Worm (Caenorhabditis elegans) whole organism, mixed stage, embryonic: ENCODE data around the gene cyk-7.

Experiments used
- M03D4.4 ChIP-seq: sonication (generic microtip); optimal IDR thresholded peaks from 2 replicates; lab custom pipeline; 2017; ENCODE audit warnings: mild to moderate bottlenecking, missing genetic modification characterization, missing compliant biosample characterization
- bed-3 ChIP-seq: fragments of 200-800 bp; sonication (Bioruptor generic); optimal IDR thresholded peaks from 3 replicates; lab custom pipeline; 2018; ENCODE audit warnings: mild to moderate bottlenecking, missing genetic modification characterization, moderate library complexity, missing compliant biosample characterization
- blmp-1 ChIP-seq: fragments of 150-350 bp; optimal IDR thresholded peaks from 2 replicates; lab custom pipeline; 2014; ENCODE audit warnings: missing biosample characterization, missing genetic modification characterization
- ceh-39 ChIP-seq: fragments of 150-350 bp; optimal IDR thresholded peaks from 2 replicates; lab custom pipeline; 2014; ENCODE audit warnings: missing biosample characterization, missing genetic modification characterization
- ceh-43 ChIP-seq: fragments of 200-800 bp; sonication (Bioruptor generic); optimal IDR thresholded peaks from 2 replicates; lab custom pipeline; 2018; ENCODE audit warnings: mild to moderate bottlenecking, missing genetic modification characterization, moderate library complexity, missing compliant biosample characterization
- ces-1 ChIP-seq: fragments of 150-350 bp; optimal IDR thresholded peaks from 2 replicates; lab custom pipeline; 2014; ENCODE audit warnings: missing biosample characterization, missing genetic modification reagents, missing genetic modification characterization
- cnd-1 ChIP-seq: fragments of 200-800 bp; sonication (Bioruptor generic); optimal IDR thresholded peaks from 2 replicates; lab custom pipeline; 2018; ENCODE audit warnings: mild to moderate bottlenecking, missing genetic modification characterization, missing compliant biosample characterization
- drap-1 ChIP-seq: fragments of 200-800 bp; sonication (Bioruptor generic); optimal IDR thresholded peaks from 3 replicates; lab custom pipeline; 2018; ENCODE audit warnings: mild to moderate bottlenecking, missing genetic modification characterization, missing compliant biosample characterization
- elt-1 ChIP-seq: sonication (generic microtip); optimal IDR thresholded peaks from 2 replicates; lab custom pipeline; 2017; ENCODE audit warnings: missing genetic modification characterization, mild to moderate bottlenecking, missing compliant biosample characterization, antibody characterized with exemption, moderate library complexity, borderline replicate concordance; ENCODE audit not compliant: insufficient read depth
- elt-3 ChIP-seq: fragments of 150-350 bp; optimal IDR thresholded peaks from 2 replicates; lab custom pipeline; 2014; ENCODE audit warnings: missing biosample characterization, missing genetic modification characterization
- ham-2 ChIP-seq: fragments of 200-800 bp; sonication (Bioruptor generic); optimal IDR thresholded peaks from 2 replicates; lab custom pipeline; 2018; ENCODE audit warnings: mild to moderate bottlenecking, missing genetic modification characterization, missing compliant biosample characterization
- hlh-1 ChIP-seq: fragments of 150-350 bp; optimal IDR thresholded peaks from 2 replicates; lab custom pipeline; 2014; ENCODE audit warnings: missing biosample characterization, missing genetic modification reagents, missing genetic modification characterization
- lin-13 ChIP-seq: fragments of 150-350 bp; optimal IDR thresholded peaks from 2 replicates; lab custom pipeline; 2014; ENCODE audit warnings: missing biosample characterization, missing genetic modification characterization
- lsy-2 ChIP-seq: fragments of 150-350 bp; optimal IDR thresholded peaks from 2 replicates; lab custom pipeline; 2014; ENCODE audit warnings: missing biosample characterization, missing genetic modification characterization
- mab-5 ChIP-seq: fragments of 150-350 bp; optimal IDR thresholded peaks from 2 replicates; lab custom pipeline; 2014; ENCODE audit warnings: missing biosample characterization, missing genetic modification characterization
- mep-1 ChIP-seq: fragments of 150-350 bp; optimal IDR thresholded peaks from 2 replicates; lab custom pipeline; 2017; ENCODE audit warnings: missing biosample characterization, missing genetic modification reagents, missing genetic modification characterization, inconsistent platforms
- mls-2 ChIP-seq: sonication (generic microtip); optimal IDR thresholded peaks from 2 replicates; lab custom pipeline; 2016; ENCODE audit warnings: mild to moderate bottlenecking, missing genetic modification characterization, moderate library complexity, missing compliant biosample characterization
- nhr-12 ChIP-seq: fragments of 150-350 bp; optimal IDR thresholded peaks from 2 replicates; lab custom pipeline; 2014; ENCODE audit warnings: missing biosample characterization, missing genetic modification characterization
- nhr-2 ChIP-seq: fragments of 150-350 bp; optimal IDR thresholded peaks from 2 replicates; lab custom pipeline; 2014; ENCODE audit warnings: missing biosample characterization, missing genetic modification characterization
- nhr-28 ChIP-seq: fragments of 150-350 bp; optimal IDR thresholded peaks from 2 replicates; lab custom pipeline; 2014; ENCODE audit warnings: missing biosample characterization, missing genetic modification characterization
- nhr-76 ChIP-seq: sonication (generic microtip); optimal IDR thresholded peaks from 2 replicates; lab custom pipeline; 2017; ENCODE audit warnings: missing biosample characterization, missing genetic modification characterization
- pha-4 ChIP-seq: fragments of 150-350 bp; optimal IDR thresholded peaks from 2 replicates; lab custom pipeline; 2018; ENCODE audit warnings: missing biosample characterization, missing genetic modification reagents, missing genetic modification characterization
- snpc-4 ChIP-seq: fragments of 150-350 bp; optimal IDR thresholded peaks from 2 replicates; lab custom pipeline; 2014; ENCODE audit warnings: missing biosample characterization, missing genetic modification characterization
- sptf-1 ChIP-seq: sonication (generic microtip); optimal IDR thresholded peaks from 2 replicates; lab custom pipeline; 2017; ENCODE audit warnings: mild to moderate bottlenecking, missing genetic modification characterization, moderate library complexity, missing compliant biosample characterization
- tbx-8 ChIP-seq: fragments of 200-800 bp; sonication (Bioruptor generic); optimal IDR thresholded peaks from 2 replicates; lab custom pipeline; 2018; ENCODE audit warnings: mild to moderate bottlenecking, missing genetic modification characterization, moderate library complexity, missing compliant biosample characterization
- unc-120 ChIP-seq: sonication (generic microtip); optimal IDR thresholded peaks from 2 replicates; lab custom pipeline; 2017; ENCODE audit warnings: missing genetic modification characterization, missing compliant biosample characterization; ENCODE audit not compliant: poor library complexity, severe bottlenecking
- unc-62 ChIP-seq: fragments of 150-350 bp; optimal IDR thresholded peaks from 2 replicates; lab custom pipeline; 2014; ENCODE audit warnings: missing biosample characterization, missing genetic modification reagents, missing genetic modification characterization
- zip-8 ChIP-seq: fragments of 150-350 bp; optimal IDR thresholded peaks from 2 replicates; lab custom pipeline; 2014; ENCODE audit warnings: missing biosample characterization, missing genetic modification characterization

cyk-7 gene

DNA sequence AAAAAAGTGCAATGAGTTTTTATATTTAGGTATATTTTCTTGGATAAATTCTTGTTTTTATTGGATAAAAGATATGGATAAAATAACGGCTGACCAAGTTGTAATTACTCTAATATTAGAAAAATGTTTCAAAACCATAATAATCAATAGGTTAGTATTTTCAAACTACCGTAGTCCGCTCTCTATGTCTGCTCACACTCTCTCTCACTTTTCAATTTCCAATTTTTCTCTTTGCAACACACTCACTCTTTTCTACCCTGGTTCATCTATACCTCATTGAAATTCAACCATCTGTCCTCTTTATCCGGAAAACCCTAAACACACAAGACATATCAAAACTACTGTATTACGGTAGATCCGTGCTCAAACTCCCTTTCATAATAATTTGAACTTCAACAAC, 15.9 kb downstream of the cyk-7 start:
- TF ChIP-seq lsy-2 (peak; percentile 27), tbx-8 (no peak)

DNA sequence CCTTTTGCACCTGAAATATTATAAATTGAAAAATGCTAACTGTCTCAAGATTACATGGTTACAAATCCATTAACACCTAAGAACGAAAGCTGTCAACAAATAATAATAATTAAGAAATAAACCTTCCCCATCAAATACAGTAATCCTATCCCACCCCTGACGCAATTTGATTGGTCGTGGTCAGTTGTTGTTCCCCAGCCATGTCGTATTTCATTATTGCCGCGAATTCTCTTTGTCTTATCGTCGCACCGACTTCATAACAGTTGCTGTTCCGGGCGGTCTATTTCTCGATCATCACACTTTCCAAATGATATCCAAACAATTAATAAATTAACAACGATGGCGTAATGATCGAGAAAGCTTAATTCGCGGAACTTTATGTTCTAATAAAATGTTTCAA, 16.7 kb downstream of the cyk-7 start:
- TF ChIP-seq M03D4.4 (tag; lab: Kevin White, UChicago) (no peak), mep-1 (no peak), hlh-1 (tag; lab: Kevin White, UChicago) (peak; percentile 88), nhr-12 (tag; lab: Kevin White, UChicago) (no peak), lin-13 (tag; lab: Kevin White, UChicago) (no peak), drap-1 (GFP tag; lab: Kevin White, UChicago) (no peak), snpc-4 (tag; lab: Kevin White, UChicago) (no peak), nhr-28 (tag; lab: Kevin White, UChicago) (no peak), ceh-43 (GFP tag; lab: Kevin White, UChicago) (no peak), unc-62 (GFP tag; lab: Kevin White, UChicago) (peak; percentile 78), bed-3 (GFP tag; lab: Kevin White, UChicago) (no peak), cnd-1 (tag; lab: Kevin White, UChicago) (no peak), elt-3 (tag; lab: Kevin White, UChicago) (no peak), lsy-2 (peak; percentile 88), nhr-2 (tag; lab: Kevin White, UChicago) (peak; percentile 48), mab-5 (tag; lab: Kevin White, UChicago) (peak; percentile 94), blmp-1 (tag; lab: Kevin White, UChicago) (no peak)

DNA sequence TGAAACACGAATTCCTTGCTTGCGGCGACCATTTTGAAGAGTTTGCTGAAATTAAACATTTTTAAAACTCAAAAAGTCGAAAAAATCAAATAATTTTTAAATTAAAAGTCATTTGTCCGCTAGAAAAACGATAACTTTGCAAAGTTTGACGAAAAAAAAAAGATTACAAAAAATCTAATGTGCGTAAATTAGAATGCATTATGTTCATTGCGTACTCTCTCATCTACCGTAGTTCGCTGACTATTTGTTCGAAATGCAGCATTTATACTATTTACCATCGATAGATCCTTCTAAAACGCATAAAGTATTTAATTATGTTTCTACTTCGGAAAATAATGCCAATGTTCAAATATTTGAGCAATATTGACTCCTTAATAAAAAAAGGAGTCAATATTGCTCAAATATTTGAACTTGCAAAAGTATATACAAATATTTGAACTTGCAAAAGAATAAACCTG, 19.2 kb downstream of the cyk-7 start, which contains the start of gene bath-15:
bath-15 (minus strand) TSS at position 51 of the 458 bp plus-strand sequence.
- no peak for TF ChIP-seq mls-2 (tag; lab: Kevin White, UChicago)
- TF ChIP-seq mep-1 = no peak
- TF ChIP-seq ces-1 (GFP tag; lab: Kevin White, UChicago) = no peak
- TF ChIP-seq ham-2 (GFP tag; lab: Kevin White, UChicago) = no peak
- TF ChIP-seq unc-120 = no peak

DNA sequence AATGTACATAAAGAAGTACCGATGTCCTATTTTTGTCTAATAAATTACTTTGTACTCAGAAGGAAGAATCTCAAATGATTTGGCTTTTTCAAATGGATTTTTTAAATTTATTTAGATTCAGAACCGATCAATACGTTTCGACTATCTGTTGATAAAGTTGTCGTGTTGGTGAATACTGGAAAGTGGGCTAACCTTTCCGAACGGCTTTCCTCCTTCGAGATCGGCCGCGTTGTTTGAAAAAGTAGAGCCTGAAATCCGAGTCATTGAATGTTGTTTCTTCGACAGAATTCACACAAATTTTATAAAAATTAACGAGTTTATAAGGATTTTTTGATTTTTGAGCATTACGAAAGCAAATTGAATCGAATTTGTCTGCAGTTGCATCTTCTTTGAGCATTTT, 21.4 kb downstream of the cyk-7 start:
- TF ChIP-seq drap-1 (GFP tag; lab: Kevin White, UChicago) = no peak

DNA sequence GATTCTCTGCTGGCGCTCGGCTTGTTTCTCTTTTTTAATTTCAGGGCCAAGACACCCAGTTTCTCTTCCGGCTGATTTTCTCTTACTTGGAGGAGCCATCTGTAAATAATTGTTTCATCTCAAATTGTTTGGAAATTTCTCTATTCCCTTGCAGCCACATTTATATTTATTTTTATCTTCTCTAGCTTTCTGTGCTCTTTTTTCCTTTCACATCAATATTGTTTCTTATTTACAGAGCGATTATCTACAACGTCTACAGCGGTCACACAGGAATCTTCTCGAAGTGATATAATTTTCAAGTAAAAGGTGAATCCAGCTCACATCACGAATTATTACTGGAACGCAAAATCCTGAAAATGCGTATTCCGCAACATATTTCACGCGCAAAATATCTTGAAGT, 22.3 kb downstream of the cyk-7 start, which contains the start of the genes ZK686.6 and ZK686.1:
ZK686.6 (minus strand) TSS at position 101 of the 400 bp plus-strand sequence.
ZK686.1 (plus strand) TSS at position 234 of the 400 bp plus-strand sequence.
- no peak for TF ChIP-seq nhr-28 (tag; lab: Kevin White, UChicago)
- TF ChIP-seq zip-8 = no peak
- no peak for TF ChIP-seq ces-1 (GFP tag; lab: Kevin White, UChicago)
- no peak for TF ChIP-seq ceh-39 (tag; lab: Kevin White, UChicago)
- TF ChIP-seq nhr-76 (tag; lab: Kevin White, UChicago) = no peak
- no peak for TF ChIP-seq pha-4 (tag; lab: Kevin White, UChicago)
- no peak for TF ChIP-seq bed-3 (GFP tag; lab: Kevin White, UChicago)
- TF ChIP-seq unc-62 (GFP tag; lab: Kevin White, UChicago) = no peak
- no peak for TF ChIP-seq M03D4.4 (tag; lab: Kevin White, UChicago)
- TF ChIP-seq blmp-1 (tag; lab: Kevin White, UChicago) = no peak
- no peak for TF ChIP-seq lsy-2
- TF ChIP-seq lin-13 (tag; lab: Kevin White, UChicago) = no peak
- TF ChIP-seq nhr-12 (tag; lab: Kevin White, UChicago) = no peak

DNA sequence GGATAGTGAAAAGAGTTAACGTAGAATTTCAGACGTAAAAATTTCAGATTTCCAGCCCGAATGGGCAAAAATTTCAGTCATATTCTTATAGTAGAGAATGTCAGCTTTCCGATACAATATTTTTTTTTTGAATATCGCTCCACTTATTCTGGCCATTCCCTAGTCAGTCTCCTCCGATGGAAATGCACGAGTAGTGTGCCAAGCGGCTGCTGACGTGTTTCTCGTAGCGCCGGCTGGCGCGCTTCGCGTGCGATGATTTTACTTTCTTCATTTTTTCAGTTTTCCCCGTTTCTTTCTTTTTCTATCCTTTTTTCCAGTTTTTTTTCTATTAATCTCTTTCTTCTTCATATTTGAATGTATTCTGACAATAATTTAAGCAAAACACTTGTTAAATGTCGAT, 24.2 kb downstream of the cyk-7 start:
- peak; percentile 69 for TF ChIP-seq lsy-2
- peak; percentile 59 for TF ChIP-seq lin-13 (tag; lab: Kevin White, UChicago)
- TF ChIP-seq sptf-1 (tag; lab: Kevin White, UChicago) = peak; percentile 10

DNA sequence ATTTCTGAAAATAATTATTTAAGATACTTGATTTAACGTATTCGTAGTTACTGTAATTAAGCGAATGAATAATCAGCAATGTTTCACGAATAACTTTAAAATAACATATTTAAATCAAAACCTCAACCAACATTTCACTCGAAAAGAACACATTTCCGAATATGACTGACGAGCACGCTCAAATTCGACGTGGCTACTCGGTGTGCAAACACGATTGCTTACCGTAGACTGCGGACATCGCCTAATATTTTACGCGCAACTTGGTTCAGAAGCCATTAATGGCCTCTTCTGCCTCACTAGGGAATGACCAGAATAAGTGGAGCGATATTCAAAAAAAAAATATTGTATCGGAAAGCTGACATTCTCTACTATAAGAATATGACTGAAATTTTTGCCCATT, 25.2 kb downstream of the cyk-7 start, which contains the start of gene snu-23:
snu-23 (minus strand) TSS at position 156 of the 400 bp plus-strand sequence.
- TF ChIP-seq unc-120 (peak; percentile 45), lsy-2 (peak; percentile 93), lin-13 (tag; lab: Kevin White, UChicago) (no peak), elt-1 (tag; lab: Kevin White, UChicago) (no peak)
- TF ChIP-seq, all 35 proteins: peak for 2
